Fruit fly (Drosophila melanogaster) whole organism, embryonic: Measurements from ENCODE around the gene CG4576.

Experiments used
- Ada2b ChIP-seq: fragments of 200-800 bp; sonication (Bioruptor generic); IDR thresholded peaks from 2 replicates; pipeline ENCODE4 v1.3.6; 2022; ENCODE audit warnings: missing biosample characterization, missing genetic modification characterization
- CG11093 ChIP-seq: fragments of 200-800 bp; sonication (Bioruptor generic); IDR thresholded peaks from 3 replicates; pipeline ENCODE4 v1.3.6; 2022; ENCODE audit warnings: missing biosample characterization, missing genetic modification characterization
- CG11398 ChIP-seq: fragments of 200-800 bp; sonication (Bioruptor generic); optimal IDR thresholded peaks from 2 replicates; lab custom pipeline; 2016; ENCODE audit warnings: missing biosample characterization, missing genetic modification characterization
- CG12391 ChIP-seq: fragments of 200-800 bp; sonication (Bioruptor generic); optimal IDR thresholded peaks from 3 replicates; lab custom pipeline; 2018; ENCODE audit warnings: missing biosample characterization, mild to moderate bottlenecking, missing genetic modification characterization, moderate library complexity
- CG13424 ChIP-seq: fragments of 200-800 bp; sonication (Bioruptor generic); optimal IDR thresholded peaks from 2 replicates; lab custom pipeline; 2019; ENCODE audit warnings: missing biosample characterization, mild to moderate bottlenecking, missing genetic modification characterization, moderate library complexity
- CG15269 ChIP-seq: fragments of 200-800 bp; sonication (Bioruptor generic); optimal IDR thresholded peaks from 2 replicates; lab custom pipeline; 2018; ENCODE audit warnings: missing biosample characterization, mild to moderate bottlenecking, missing genetic modification characterization, moderate library complexity
- CG15696 ChIP-seq: fragments of 200-800 bp; sonication (Bioruptor generic); optimal IDR thresholded peaks from 2 replicates; lab custom pipeline; 2019; ENCODE audit warnings: missing biosample characterization, mild to moderate bottlenecking, missing genetic modification characterization, moderate library complexity
- CG31224 ChIP-seq: fragments of 200-800 bp; sonication (Bioruptor generic); IDR thresholded peaks from 2 replicates; pipeline ENCODE4 v1.3.6; 2022; ENCODE audit warnings: missing biosample characterization, missing genetic modification characterization
- CG31441 ChIP-seq: fragments of 200-800 bp; sonication (Bioruptor generic); IDR thresholded peaks from 2 replicates; pipeline ENCODE4 v1.3.6; 2022; ENCODE audit warnings: missing biosample characterization, missing genetic modification characterization
- CG6175 ChIP-seq: fragments of 200-800 bp; sonication (Bioruptor generic); IDR thresholded peaks from 3 replicates; pipeline ENCODE4 v1.3.6; 2022; ENCODE audit warnings: missing biosample characterization, missing genetic modification characterization
- CG6654 ChIP-seq: fragments of 200-800 bp; sonication (Bioruptor generic); optimal IDR thresholded peaks from 2 replicates; lab custom pipeline; 2017; ENCODE audit warnings: missing biosample characterization, mild to moderate bottlenecking, missing genetic modification characterization
- CG7357 ChIP-seq: fragments of 200-800 bp; sonication (Bioruptor generic); IDR thresholded peaks from 3 replicates; pipeline ENCODE4 v1.3.6; 2022; ENCODE audit warnings: missing biosample characterization, missing genetic modification characterization
- CG7839 ChIP-seq: fragments of 200-800 bp; sonication (Bioruptor generic); optimal IDR thresholded peaks from 3 replicates; lab custom pipeline; 2018; ENCODE audit warnings: missing biosample characterization, mild to moderate bottlenecking, missing genetic modification characterization, moderate library complexity
- CG8290 ChIP-seq, 3 experiments: fragments of 200-800 bp; sonication (Bioruptor generic); optimal IDR thresholded peaks; 2 replicates each; lab custom pipeline; 2016 to 2019; ENCODE audit warnings: missing biosample characterization in 3 of 3, missing genetic modification characterization in 3 of 3, mild to moderate bottlenecking in 2 of 3, moderate library complexity in 1 of 3
- Camta ChIP-seq: fragments of 200-800 bp; sonication (Bioruptor generic); optimal IDR thresholded peaks from 2 replicates; lab custom pipeline; 2016; ENCODE audit warnings: missing biosample characterization, missing genetic modification characterization
- CoRest ChIP-seq: fragments of 200-800 bp; sonication (Bioruptor generic); optimal IDR thresholded peaks from 3 replicates; lab custom pipeline; 2018; ENCODE audit warnings: missing biosample characterization, mild to moderate bottlenecking, missing genetic modification characterization, moderate library complexity
- Drgx ChIP-seq: fragments of 200-800 bp; sonication (Bioruptor generic); IDR thresholded peaks from 2 replicates; pipeline ENCODE4 v1.3.6; 2022; ENCODE audit warnings: missing biosample characterization, missing genetic modification characterization
- Eip74EF ChIP-seq, 2 experiments: fragments of 200-800 bp in 1 of 2; fragments of >200 bp in 1 of 2; sonication (Bioruptor generic) in 1 of 2; optimal IDR thresholded peaks; 2 replicates each; lab custom pipeline; 2017 to 2019; ENCODE audit warnings: missing biosample characterization in 2 of 2, missing genetic modification characterization in 2 of 2, mild to moderate bottlenecking in 1 of 2, moderate library complexity in 1 of 2
- Ets65A ChIP-seq: fragments of 200-800 bp; sonication (Bioruptor generic); peaks from one replicate; lab custom pipeline; 2016; ENCODE audit warnings: missing biosample characterization, missing genetic modification characterization
- Gug ChIP-seq: fragments of 200-800 bp; sonication (Bioruptor generic); IDR thresholded peaks from 4 replicates; pipeline ENCODE4 v1.3.6; 2022; ENCODE audit warnings: missing biosample characterization, missing genetic modification characterization
- Hand ChIP-seq: fragments of 200-800 bp; sonication (Bioruptor generic); optimal IDR thresholded peaks from 2 replicates; lab custom pipeline; 2017; ENCODE audit warnings: mild to moderate bottlenecking, missing biosample characterization, missing genetic modification reagents, missing genetic modification characterization
- Hr78 ChIP-seq, 2 experiments: fragments of 200-800 bp in 1 of 2; fragments of >200 bp in 1 of 2; sonication (Bioruptor generic) in 1 of 2; optimal IDR thresholded peaks; 2 replicates each; lab custom pipeline; 2017 to 2019; ENCODE audit warnings: missing biosample characterization in 2 of 2, missing genetic modification characterization in 2 of 2, mild to moderate bottlenecking in 1 of 2, moderate library complexity in 1 of 2
- Oli ChIP-seq: fragments of 200-800 bp; sonication (Bioruptor generic); optimal IDR thresholded peaks from 2 replicates; lab custom pipeline; 2018; ENCODE audit warnings: missing biosample characterization, mild to moderate bottlenecking, missing genetic modification characterization, moderate library complexity
- Optix ChIP-seq: fragments of 200-800 bp; sonication (Bioruptor generic); IDR thresholded peaks from 3 replicates; pipeline ENCODE4 v1.3.6; 2022; ENCODE audit warnings: missing biosample characterization, missing genetic modification characterization
- Rfx ChIP-seq: fragments of 200-800 bp; sonication (Bioruptor generic); IDR thresholded peaks from 2 replicates; pipeline ENCODE4 v1.3.6; 2022; ENCODE audit warnings: missing biosample characterization, missing genetic modification characterization
- Sox100B ChIP-seq: fragments of 200-800 bp; sonication (Bioruptor generic); optimal IDR thresholded peaks from 3 replicates; lab custom pipeline; 2018; ENCODE audit warnings: missing biosample characterization, mild to moderate bottlenecking, missing genetic modification characterization
- ac ChIP-seq: fragments of 200-800 bp; sonication (Bioruptor generic); optimal IDR thresholded peaks from 3 replicates; lab custom pipeline; 2017; ENCODE audit warnings: missing biosample characterization, mild to moderate bottlenecking, missing genetic modification characterization
- bigmax ChIP-seq: fragments of 200-800 bp; sonication (Bioruptor generic); optimal IDR thresholded peaks from 2 replicates; lab custom pipeline; 2018; ENCODE audit warnings: missing biosample characterization, mild to moderate bottlenecking, missing genetic modification characterization
- bsh ChIP-seq, 2 experiments: fragments of 200-800 bp; sonication (Bioruptor generic); optimal IDR thresholded peaks; 2 replicates each; lab custom pipeline; 2017 to 2018; ENCODE audit warnings: mild to moderate bottlenecking in 2 of 2, missing biosample characterization in 2 of 2, missing genetic modification characterization in 2 of 2, moderate library complexity in 1 of 2
- dysf ChIP-seq: fragments of 200-800 bp; sonication (Bioruptor generic); IDR thresholded peaks from 3 replicates; pipeline ENCODE4 v1.3.6; 2022; ENCODE audit warnings: missing biosample characterization, missing genetic modification characterization
- gcm ChIP-seq: fragments of 200-800 bp; sonication (Bioruptor generic); optimal IDR thresholded peaks from 2 replicates; lab custom pipeline; 2019; ENCODE audit warnings: missing biosample characterization, mild to moderate bottlenecking, missing genetic modification characterization, moderate library complexity
- grau ChIP-seq: fragments of 200-800 bp; optimal IDR thresholded peaks from 3 replicates; lab custom pipeline; 2019; ENCODE audit warnings: missing biosample characterization, mild to moderate bottlenecking, missing genetic modification characterization, moderate library complexity
- grn ChIP-seq: fragments of 200-800 bp; sonication (Bioruptor generic); optimal IDR thresholded peaks from 3 replicates; lab custom pipeline; 2017; ENCODE audit warnings: missing biosample characterization, missing genetic modification characterization
- hkb ChIP-seq, 2 experiments: fragments of 200-800 bp in 1 of 2; fragments of >200 bp in 1 of 2; sonication (Bioruptor generic) in 1 of 2; IDR thresholded peaks in 1 of 2; optimal IDR thresholded peaks in 1 of 2; 2 replicates each; pipeline versions ENCODE4 v1.3.6 to Lab custom; 2017 to 2022; ENCODE audit warnings: missing biosample characterization in 1 of 2, missing genetic modification characterization in 1 of 2
- lab ChIP-seq: fragments of 200-800 bp; sonication (Bioruptor generic); optimal IDR thresholded peaks from 3 replicates; lab custom pipeline; 2017; ENCODE audit warnings: missing biosample characterization, missing genetic modification characterization, mild to moderate bottlenecking, moderate library complexity, missing genetic modification reagents
- lbe ChIP-seq: fragments of 200-800 bp; sonication (Bioruptor generic); optimal IDR thresholded peaks from 2 replicates; lab custom pipeline; 2016; ENCODE audit warnings: missing biosample characterization, mild to moderate bottlenecking, missing genetic modification characterization
- mam ChIP-seq: fragments of 200-800 bp; sonication (Bioruptor generic); optimal IDR thresholded peaks from 3 replicates; lab custom pipeline; 2016; ENCODE audit warnings: missing biosample characterization, missing genetic modification characterization
- nmo ChIP-seq: fragments of 200-800 bp; sonication (Bioruptor generic); optimal IDR thresholded peaks from 2 replicates; lab custom pipeline; 2018; ENCODE audit warnings: missing biosample characterization, mild to moderate bottlenecking, missing genetic modification characterization, moderate library complexity
- pan ChIP-seq, 4 experiments: fragments of >200 bp in 3 of 4; fragments of 200-800 bp in 1 of 4; sonication (Bioruptor generic) in 1 of 4; optimal IDR thresholded peaks in 3 of 4; IDR thresholded peaks in 1 of 4; 2 replicates each; pipeline versions ENCODE4 v1.3.6 to Lab custom; 2017 to 2022; ENCODE audit warnings: missing biosample characterization in 2 of 4, missing genetic modification characterization in 2 of 4, mixed read lengths in 1 of 4
- phol ChIP-seq: fragments of 200-800 bp; sonication (Bioruptor generic); optimal IDR thresholded peaks from 3 replicates; lab custom pipeline; 2018; ENCODE audit warnings: missing biosample characterization, mild to moderate bottlenecking, missing genetic modification characterization, moderate library complexity
- row ChIP-seq: fragments of 200-800 bp; sonication (Bioruptor generic); IDR thresholded peaks from 3 replicates; pipeline ENCODE4 v1.3.6; 2022; ENCODE audit warnings: missing biosample characterization, missing genetic modification characterization
- sc ChIP-seq, 3 experiments: fragments of >200 bp in 2 of 3; fragments of 200-800 bp in 1 of 3; sonication (Bioruptor generic) in 1 of 3; optimal IDR thresholded peaks; 2 replicates in 2 of 3; 3 replicates in 1 of 3; lab custom pipeline; 2017; ENCODE audit warnings: mild to moderate bottlenecking in 1 of 3, missing biosample characterization in 1 of 3, missing genetic modification characterization in 1 of 3, missing genetic modification reagents in 1 of 3
- sens ChIP-seq: fragments of 200-800 bp; sonication (Bioruptor generic); peaks from one replicate; lab custom pipeline; 2016; ENCODE audit warnings: missing biosample characterization, missing genetic modification characterization
- stc ChIP-seq: fragments of 200-800 bp; sonication (Bioruptor generic); IDR thresholded peaks from 2 replicates; pipeline ENCODE4 v1.3.6; 2022; ENCODE audit warnings: missing biosample characterization, missing genetic modification characterization
- vnd ChIP-seq: fragments of 200-800 bp; sonication (Bioruptor generic); IDR thresholded peaks from 3 replicates; pipeline ENCODE4 v1.3.6; 2022; ENCODE audit warnings: missing biosample characterization, missing genetic modification characterization; ENCODE audit not compliant: partially characterized antibody
- zfh1 ChIP-seq: fragments of 200-800 bp; sonication (Bioruptor generic); IDR thresholded peaks from 3 replicates; pipeline ENCODE4 v1.3.6; 2022; ENCODE audit warnings: missing biosample characterization, missing genetic modification characterization

CG4576 gene

DNA sequence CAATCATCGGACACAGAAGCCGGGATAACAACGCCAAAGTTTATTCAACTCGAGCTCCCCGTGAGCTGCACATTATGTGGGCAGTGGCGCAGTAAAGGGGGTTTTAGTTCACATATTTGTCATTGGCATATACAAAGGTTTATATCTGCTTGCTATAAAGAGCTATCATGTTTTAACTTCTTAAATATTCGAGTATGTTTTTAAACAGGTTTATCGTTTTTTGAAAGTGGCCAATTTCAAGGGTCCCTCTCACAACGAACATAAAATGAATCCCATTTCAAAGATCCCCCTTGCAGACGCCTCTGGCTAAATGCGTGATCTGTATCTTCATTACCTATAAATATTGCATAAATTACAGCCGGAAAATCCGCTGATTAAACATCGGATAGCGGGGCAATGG, 2.0 kb downstream of the CG4576 start (continued):
- TF ChIP-seq hkb (optimal IDR thresholded peaks at IDR 0.05; lab: Kevin White, UChicago) (no peak), hkb (GFP tag; IDR thresholded peaks at IDR 0.05; lab: Robert Waterston, UW) (0 out of 2 replicates have a peak, but pooled peaks have one; percentile 33), CG15269 (tag; lab: Kevin White, UChicago) (peak; percentile 38), Camta (GFP tag; lab: Kevin White, UChicago) (peak; percentile 16), Oli (tag; lab: Kevin White, UChicago) (peak; percentile 34), CG11398 (GFP tag; lab: Kevin White, UChicago) (no peak), Ets65A (peak; percentile 15), Optix (GFP tag; lab: Robert Waterston, UW) (no peak), Drgx (GFP tag; lab: Robert Waterston, UW) (peak; percentile 35; the same call in 1 of the 2 replicates), Hand (GFP tag; lab: Kevin White, UChicago) (no peak), lab (GFP tag; lab: Kevin White, UChicago) (peak; percentile 18), grn (peak; percentile 72), sc (optimal IDR thresholded peaks at IDR 0.05; lab: Kevin White, UChicago) (no peak), sc (GFP tag; optimal IDR thresholded peaks at IDR 0.05; lab: Kevin White, UChicago) (no peak), Ada2b (GFP tag; lab: Robert Waterston, UW) (0 out of 2 replicates have a peak, but pooled peaks have one; percentile 5), CG7357 (GFP tag; lab: Robert Waterston, UW) (peak; percentile 18; the same call in 1 of the 3 replicates), CG11093 (GFP tag; lab: Robert Waterston, UW) (peak; percentile 34; the same call in 1 of the 3 replicates), grau (tag; lab: Kevin White, UChicago) (peak; percentile 31), pan (optimal IDR thresholded peaks at IDR 0.05; lab: Kevin White, UChicago) (no peak), pan (GFP tag; optimal IDR thresholded peaks at IDR 0.05 in 1 of 2, IDR thresholded peaks at IDR 0.05 in 1 of 2) (peak in 1 of 2 experiments; percentile 28), vnd (no peak), Rfx (GFP tag; lab: Robert Waterston, UW) (no peak), CG6654 (GFP tag; lab: Kevin White, UChicago) (no peak), CG6175 (GFP tag; lab: Robert Waterston, UW) (no peak), ac (GFP tag; lab: Kevin White, UChicago) (no peak), phol (peak; percentile 27), CG13424 (peak; percentile 55), CoRest (tag; lab: Kevin White, UChicago) (peak; percentile 21), bigmax (GFP tag; lab: Kevin White, UChicago) (no peak), Hr78 (GFP tag; optimal IDR thresholded peaks at IDR 0.05; lab: Kevin White, UChicago) (peak in 1 of 2 experiments; percentile 22), dysf (peak; percentile 45; the same call in 1 of the 3 replicates), row (GFP tag; lab: Robert Waterston, UW) (peak; percentile 39; the same call in 1 of the 3 replicates), CG31224 (no peak), stc (GFP tag; lab: Robert Waterston, UW) (peak; percentile 35; the same call in 1 of the 2 replicates), Sox100B (no peak), CG7839 (no peak), Eip74EF (GFP tag; optimal IDR thresholded peaks at IDR 0.05; lab: Kevin White, UChicago) (peak in 1 of 2 experiments; percentile 3), nmo (GFP tag; lab: Kevin White, UChicago) (peak; percentile 63), gcm (GFP tag; lab: Kevin White, UChicago) (no peak), CG31441 (GFP tag; lab: Robert Waterston, UW) (no peak), lbe (peak; percentile 31), mam (GFP tag; lab: Kevin White, UChicago) (peak; percentile 16), CG8290 (GFP tag; optimal IDR thresholded peaks at IDR 0.05; lab: Kevin White, UChicago) (no peak), CG8290 (tag; optimal IDR thresholded peaks at IDR 0.05; lab: Kevin White, UChicago) (no peak), bsh (GFP tag; optimal IDR thresholded peaks at IDR 0.05; lab: Kevin White, UChicago) (peak in 1 of 2 experiments; percentile 50), zfh1 (GFP tag; lab: Robert Waterston, UW) (peak; percentile 46; the same call in 1 of the 3 replicates), CG12391 (tag; lab: Kevin White, UChicago) (peak; percentile 4), CG15696 (tag; lab: Kevin White, UChicago) (peak; percentile 16), Gug (GFP tag; lab: Robert Waterston, UW) (0 out of 4 replicates have a peak, but pooled peaks have one; percentile 2), sens (GFP tag; lab: Kevin White, UChicago) (peak; percentile 29)
